Fruit fly (Drosophila melanogaster) whole organism, embryonic: ENCODE data around the gene CG31861.

Source experiments
- CG6813 ChIP-seq: fragments of 200-800 bp; sonication (Bioruptor generic); optimal IDR thresholded peaks from 2 replicates; lab custom pipeline; 2017; ENCODE audit warnings: missing biosample characterization, missing genetic modification characterization, mild to moderate bottlenecking, moderate library complexity, missing genetic modification reagents
- CG7786 ChIP-seq: fragments of 200-800 bp; sonication (Bioruptor generic); optimal IDR thresholded peaks from 2 replicates; lab custom pipeline; 2016; ENCODE audit warnings: missing biosample characterization, missing genetic modification characterization
- Hr3 ChIP-seq: fragments of 200-800 bp; sonication (Bioruptor generic); optimal IDR thresholded peaks from 3 replicates; lab custom pipeline; 2016; ENCODE audit warnings: missing biosample characterization, missing genetic modification characterization
- Lim3 ChIP-seq: fragments of 200-800 bp; sonication (Bioruptor generic); IDR thresholded peaks from 2 replicates; pipeline ENCODE4 v1.3.6; 2022; ENCODE audit warnings: missing biosample characterization, missing genetic modification characterization
- slou ChIP-seq: fragments of 200-800 bp; sonication (Bioruptor generic); optimal IDR thresholded peaks from 3 replicates; lab custom pipeline; 2016; ENCODE audit warnings: missing biosample characterization, missing genetic modification characterization
- zen ChIP-seq: fragments of 200-800 bp; sonication (Bioruptor generic); optimal IDR thresholded peaks from 3 replicates; lab custom pipeline; 2018; ENCODE audit warnings: missing biosample characterization, mild to moderate bottlenecking, missing genetic modification characterization, moderate library complexity

DNA sequence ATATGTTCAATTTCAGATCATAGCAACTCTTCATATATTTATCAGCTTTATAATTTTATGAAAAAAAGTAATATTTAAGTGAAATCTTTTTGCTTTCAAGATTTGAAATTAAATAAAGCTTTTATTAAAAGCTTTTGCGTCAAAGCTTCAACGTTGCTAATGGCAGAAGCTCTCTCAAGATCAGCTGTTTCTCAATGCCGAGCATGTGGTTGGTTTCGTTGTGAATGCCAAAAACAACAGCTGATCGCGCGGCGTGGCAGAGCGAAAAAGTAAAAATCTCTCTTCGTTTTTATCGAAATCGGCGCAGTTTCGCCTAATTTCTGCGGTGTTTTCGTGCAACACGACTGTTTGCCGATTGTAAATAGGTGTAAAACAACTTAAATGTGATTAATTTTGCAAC lies 46.0 kb downstream of the CG31861 start, which contains the start of gene CG31759:
- TF ChIP-seq CG7786 (GFP tag; lab: Kevin White, UChicago) (no peak), Lim3 (no peak), zen (tag; lab: Kevin White, UChicago) (no peak), CG6813 (GFP tag; lab: Kevin White, UChicago) (no peak), slou (GFP tag; lab: Kevin White, UChicago) (no peak), Hr3 (no peak)
